Worm (Caenorhabditis elegans): Measurements from ENCODE around the gene tank-1.

Gene tank-1

DNA sequence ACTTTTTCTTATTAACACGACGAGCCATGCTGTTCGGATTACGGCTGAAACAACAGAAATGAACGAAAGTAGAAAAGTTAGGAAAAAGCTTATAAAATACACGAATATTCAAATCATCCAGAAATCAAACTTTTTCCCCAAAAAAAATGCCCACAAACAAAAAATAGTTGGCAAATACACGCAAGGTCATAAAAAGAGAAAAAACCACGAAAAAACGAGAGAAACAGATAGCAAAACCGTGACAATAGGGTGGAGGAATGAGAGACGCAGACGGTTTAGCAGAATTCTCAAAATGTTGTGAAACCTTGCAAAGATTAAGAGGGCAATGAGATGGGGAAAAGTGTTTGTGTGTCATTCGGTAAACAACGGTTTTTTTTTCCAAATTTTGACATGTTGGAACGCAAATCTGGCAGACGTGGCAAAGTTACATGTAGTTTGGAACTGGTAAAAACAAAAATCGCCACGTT, at the start of gene tank-1:
TSS of gene tank-1 (minus strand) at position 51 of the 467 bp plus-strand sequence.
- TF ChIP-seq W03F9.2 (tag; optimal IDR thresholded peaks at IDR 0.05) (no peak), dao-5 (tag; optimal IDR thresholded peaks at IDR 0.05) (no peak), him-1 (tag; optimal IDR thresholded peaks at IDR 0.05) (no peak)

DNA sequence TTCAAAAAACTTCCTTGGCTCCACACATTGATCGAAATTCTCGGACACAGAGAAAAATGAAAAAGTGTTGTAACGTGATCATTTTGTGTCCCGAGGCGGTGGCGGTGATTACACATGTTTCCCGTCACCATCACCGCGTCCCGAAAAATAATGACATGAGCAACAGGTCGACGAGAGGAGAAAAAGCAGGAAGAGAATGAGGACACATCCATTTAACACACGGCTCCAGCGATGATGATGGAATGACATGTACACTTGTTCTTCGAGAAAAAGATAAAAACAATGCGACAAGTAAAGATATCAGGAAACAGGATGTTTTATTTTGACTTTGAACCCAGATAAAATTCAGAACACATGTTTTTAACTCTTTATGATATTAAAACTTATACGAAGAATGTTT, 41.8 kb upstream of the tank-1 start:
- no peak for TF ChIP-seq dao-5 (tag; optimal IDR thresholded peaks at IDR 0.05)
- TF ChIP-seq W03F9.2 (tag; optimal IDR thresholded peaks at IDR 0.05): no peak
- no peak for TF ChIP-seq him-1 (tag; optimal IDR thresholded peaks at IDR 0.05)

DNA sequence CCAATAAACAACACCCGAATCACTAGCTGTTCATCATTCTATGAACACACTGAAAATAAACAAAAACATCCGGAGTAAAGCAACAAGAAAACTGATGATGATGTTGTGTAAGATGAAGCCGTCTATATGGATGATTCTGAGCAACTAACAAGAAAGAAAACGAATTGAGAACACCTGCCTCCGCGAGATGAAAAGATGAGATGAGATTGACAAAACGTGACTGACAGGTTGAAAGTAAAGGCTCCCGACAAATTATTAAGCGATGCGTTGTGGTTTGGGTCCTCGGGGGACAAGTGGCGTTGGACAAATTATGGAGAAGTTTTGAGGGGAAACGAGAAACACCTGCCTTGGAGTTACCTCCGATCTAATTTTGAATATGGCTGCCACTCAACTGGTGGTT, 40.6 kb upstream of the tank-1 start:
- TF ChIP-seq dao-5 (tag; optimal IDR thresholded peaks at IDR 0.05) (no peak), W03F9.2 (tag; optimal IDR thresholded peaks at IDR 0.05) (no peak), him-1 (tag; optimal IDR thresholded peaks at IDR 0.05) (no peak)

DNA sequence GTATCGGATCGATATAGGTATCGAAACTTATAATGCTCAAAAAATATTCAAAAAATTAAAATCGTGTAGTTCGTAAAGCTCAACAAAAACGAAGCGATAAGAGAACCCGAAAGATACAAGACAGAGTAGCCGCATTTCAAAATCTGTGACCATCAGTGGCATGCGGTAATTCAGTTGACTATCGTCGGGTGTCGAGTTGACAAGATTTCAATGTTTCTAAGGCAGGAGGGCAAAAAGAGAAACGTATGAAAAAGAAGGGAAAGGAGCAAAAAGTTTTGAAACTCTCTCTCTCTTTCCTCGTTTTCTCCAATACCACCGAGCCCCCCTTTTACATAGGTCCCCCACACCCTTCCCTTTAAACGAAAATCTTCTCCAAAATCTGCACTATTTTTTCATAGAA, 36.3 kb upstream of the tank-1 start:
- TF ChIP-seq him-1 (tag; optimal IDR thresholded peaks at IDR 0.05) (no peak), dao-5 (tag; optimal IDR thresholded peaks at IDR 0.05) (no peak), W03F9.2 (tag; optimal IDR thresholded peaks at IDR 0.05) (no peak)

DNA sequence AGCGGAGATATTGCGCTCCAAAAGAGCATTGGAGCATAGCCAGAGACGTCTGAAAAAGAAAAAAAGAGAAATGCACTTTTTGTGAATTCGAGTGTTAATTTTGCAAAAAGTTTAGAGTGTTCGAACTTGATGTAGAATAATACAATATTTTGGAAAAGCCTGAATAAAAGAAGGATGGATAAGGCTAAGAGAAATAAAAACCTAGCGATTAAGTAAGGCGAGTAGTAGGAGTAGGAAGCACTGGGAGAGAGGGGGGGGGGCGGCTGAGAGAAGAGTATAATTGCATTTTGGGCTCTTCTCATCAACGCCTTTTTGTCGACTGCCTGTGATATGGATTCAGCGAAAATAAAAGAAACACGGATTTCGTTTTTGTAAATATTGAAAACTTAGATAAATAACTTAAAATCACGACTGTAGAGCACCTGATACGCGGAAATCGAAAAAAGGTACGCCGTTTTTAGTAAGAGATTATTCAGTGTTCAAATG, 32.4 kb upstream of the tank-1 start, which contains the start of gene F16B3.3:
TSS of gene F16B3.3 (minus strand) at position 51 of the 486 bp plus-strand sequence.
- TF ChIP-seq W03F9.2 (tag; optimal IDR thresholded peaks at IDR 0.05) (no peak), dao-5 (tag; optimal IDR thresholded peaks at IDR 0.05) (no peak), him-1 (tag; optimal IDR thresholded peaks at IDR 0.05) (no peak)

DNA sequence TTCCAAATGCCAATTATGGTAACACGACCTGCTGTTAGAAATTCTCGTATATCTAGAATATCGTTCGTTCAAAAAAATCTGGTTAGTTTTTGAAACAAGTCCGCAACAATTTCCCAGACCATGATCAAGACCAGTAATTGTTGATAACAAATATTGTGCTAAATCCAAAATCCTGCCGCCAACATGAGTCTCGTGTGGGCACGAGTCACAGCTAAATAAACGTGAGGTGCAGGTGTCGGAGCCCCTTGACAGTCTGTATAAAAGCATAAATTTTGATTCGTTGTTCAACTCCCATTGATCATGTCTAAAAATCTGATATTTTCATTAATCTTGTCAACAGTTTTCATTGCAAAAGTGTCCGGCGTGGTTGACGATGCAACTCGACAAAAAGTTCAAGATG, 29.3 kb upstream of the tank-1 start, which contains the start of gene F16B3.2:
TSS of gene F16B3.2 (plus strand) at position 301 of the 400 bp plus-strand sequence.
- TF ChIP-seq W03F9.2 (tag; optimal IDR thresholded peaks at IDR 0.05): no peak
- no peak for TF ChIP-seq him-1 (tag; optimal IDR thresholded peaks at IDR 0.05)
- no peak for TF ChIP-seq dao-5 (tag; optimal IDR thresholded peaks at IDR 0.05)

DNA sequence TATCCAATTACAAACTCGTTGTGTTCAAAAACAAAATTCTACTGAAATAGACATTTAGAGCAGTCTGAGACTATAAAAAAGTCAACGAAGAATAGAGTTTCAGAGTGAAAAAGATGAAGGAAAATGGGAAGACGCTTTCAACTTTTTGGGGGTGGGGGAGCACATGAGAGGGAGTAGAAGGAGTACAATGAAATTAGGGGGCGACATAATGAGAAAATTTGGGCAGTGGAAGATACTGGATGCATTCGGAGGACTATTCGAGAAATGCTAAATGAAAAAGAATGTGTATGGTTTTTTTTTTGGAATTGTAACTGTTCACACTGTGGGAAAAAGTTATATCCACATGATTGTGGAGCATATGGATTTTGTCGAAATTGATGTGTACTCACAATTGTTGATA, 27.8 kb upstream of the tank-1 start:
- TF ChIP-seq W03F9.2 (tag; optimal IDR thresholded peaks at IDR 0.05): no peak
- no peak for TF ChIP-seq dao-5 (tag; optimal IDR thresholded peaks at IDR 0.05)
- TF ChIP-seq him-1 (tag; optimal IDR thresholded peaks at IDR 0.05): no peak

DNA sequence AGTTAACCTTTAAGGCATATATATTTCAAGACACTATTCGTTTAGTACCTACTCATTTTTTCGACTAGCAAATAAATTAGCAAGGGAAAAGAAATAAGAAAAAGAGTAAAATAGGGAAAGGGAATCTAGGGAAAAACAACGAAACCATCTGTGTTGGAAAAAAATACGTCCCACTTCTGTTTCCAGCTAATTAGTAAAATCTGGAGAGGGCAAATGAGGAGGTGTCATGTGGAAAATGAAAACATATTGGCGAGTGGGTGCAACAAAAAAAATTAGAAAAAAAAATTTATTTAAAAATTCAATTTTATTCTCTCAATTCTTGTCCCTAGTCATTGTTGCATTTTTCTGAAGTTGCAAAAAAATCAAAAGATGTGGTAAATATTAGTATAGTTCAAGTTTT, 22.2 kb upstream of the tank-1 start:
- TF ChIP-seq dao-5 (tag; optimal IDR thresholded peaks at IDR 0.05) (no peak), him-1 (tag; optimal IDR thresholded peaks at IDR 0.05) (no peak), W03F9.2 (tag; optimal IDR thresholded peaks at IDR 0.05) (no peak)

DNA sequence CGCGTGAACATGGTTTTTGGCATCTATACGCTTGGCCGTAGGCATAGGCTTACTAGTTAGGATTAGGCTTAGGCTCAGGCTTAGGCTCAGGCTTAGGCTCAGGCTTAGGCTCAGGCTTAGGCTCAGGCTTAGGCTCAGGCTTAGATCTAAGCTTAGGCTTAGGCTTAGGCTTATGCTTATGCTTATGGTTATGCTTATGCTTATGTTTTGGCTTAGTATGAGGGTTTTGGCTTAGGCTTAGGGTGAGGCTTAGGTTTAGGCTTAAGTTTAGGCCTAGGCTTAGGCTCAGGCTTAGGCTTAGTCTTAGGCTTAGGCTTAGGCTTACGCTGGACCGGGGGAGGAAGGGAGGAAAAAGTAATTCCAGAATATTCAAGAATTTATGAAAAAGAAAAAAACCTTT, 20.3 kb upstream of the tank-1 start:
- TF ChIP-seq W03F9.2 (tag; optimal IDR thresholded peaks at IDR 0.05) (no peak), dao-5 (tag; optimal IDR thresholded peaks at IDR 0.05) (no peak), him-1 (tag; optimal IDR thresholded peaks at IDR 0.05) (no peak)

DNA sequence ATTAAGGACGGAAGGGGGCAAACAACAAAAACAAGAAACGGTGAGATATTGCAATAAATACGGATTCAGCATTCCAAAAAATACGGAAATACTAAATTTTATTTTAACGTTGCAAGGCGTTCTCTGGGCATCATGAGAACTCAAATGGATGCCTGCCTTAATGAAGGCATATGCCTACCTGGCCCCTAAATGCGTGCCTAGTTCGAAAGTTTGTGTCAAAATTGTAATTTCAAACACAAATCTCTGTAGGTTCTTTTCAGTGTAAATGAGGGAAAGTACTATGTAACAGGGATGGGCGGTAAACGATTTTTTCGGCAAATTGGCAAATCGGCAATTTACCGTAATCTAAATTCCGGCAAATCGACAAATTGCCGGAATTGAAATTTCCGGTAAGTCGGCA, 16.6 kb upstream of the tank-1 start:
- no peak for TF ChIP-seq dao-5 (tag; optimal IDR thresholded peaks at IDR 0.05)
- no peak for TF ChIP-seq W03F9.2 (tag; optimal IDR thresholded peaks at IDR 0.05)
- no peak for TF ChIP-seq him-1 (tag; optimal IDR thresholded peaks at IDR 0.05)

DNA sequence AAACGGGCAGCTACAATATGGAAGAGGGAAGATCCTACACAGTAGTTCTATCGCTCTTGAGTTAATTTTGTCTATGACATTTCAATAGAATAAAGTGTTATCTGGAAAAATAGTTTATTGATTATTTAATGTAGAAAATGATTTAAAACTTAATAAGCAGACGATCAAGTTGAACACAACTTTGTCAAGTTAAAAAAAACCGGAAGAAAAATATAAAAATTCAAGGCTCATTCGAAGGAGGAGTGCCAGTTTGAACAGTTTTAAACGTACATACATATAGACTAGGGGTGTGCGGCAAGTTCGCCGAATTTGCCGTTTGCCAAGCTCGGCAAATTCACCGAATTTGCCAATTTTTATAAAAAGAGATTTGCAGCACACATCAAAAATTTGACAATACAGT, 13.7 kb upstream of the tank-1 start, which contains the start of gene egl-2:
TSS of gene egl-2 (minus strand) at position 101 of the 400 bp plus-strand sequence.
- TF ChIP-seq W03F9.2 (tag; optimal IDR thresholded peaks at IDR 0.05) (no peak), dao-5 (tag; optimal IDR thresholded peaks at IDR 0.05) (no peak), him-1 (tag; optimal IDR thresholded peaks at IDR 0.05) (no peak)

DNA sequence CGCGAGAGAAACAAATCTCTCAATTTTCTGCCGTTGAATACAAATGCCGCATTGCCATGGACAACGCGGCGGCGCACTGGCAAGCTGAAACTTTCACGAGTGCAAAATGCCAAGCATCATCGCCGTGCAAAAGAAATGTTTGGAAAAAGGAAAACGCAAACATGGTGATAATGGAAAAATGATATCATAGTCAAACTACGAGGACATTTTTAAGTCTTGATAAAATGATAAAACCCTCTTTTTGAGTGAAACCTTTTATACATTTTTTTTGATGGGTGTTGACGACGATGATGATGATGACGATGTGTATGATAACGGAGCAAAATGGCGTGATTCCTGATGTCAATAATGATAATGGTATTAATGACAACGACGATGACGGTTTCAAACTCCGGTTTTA, 1.8 kb upstream of the tank-1 start:
- no peak for TF ChIP-seq him-1 (tag; optimal IDR thresholded peaks at IDR 0.05)
- no peak for TF ChIP-seq dao-5 (tag; optimal IDR thresholded peaks at IDR 0.05)
- no peak for TF ChIP-seq W03F9.2 (tag; optimal IDR thresholded peaks at IDR 0.05)

DNA sequence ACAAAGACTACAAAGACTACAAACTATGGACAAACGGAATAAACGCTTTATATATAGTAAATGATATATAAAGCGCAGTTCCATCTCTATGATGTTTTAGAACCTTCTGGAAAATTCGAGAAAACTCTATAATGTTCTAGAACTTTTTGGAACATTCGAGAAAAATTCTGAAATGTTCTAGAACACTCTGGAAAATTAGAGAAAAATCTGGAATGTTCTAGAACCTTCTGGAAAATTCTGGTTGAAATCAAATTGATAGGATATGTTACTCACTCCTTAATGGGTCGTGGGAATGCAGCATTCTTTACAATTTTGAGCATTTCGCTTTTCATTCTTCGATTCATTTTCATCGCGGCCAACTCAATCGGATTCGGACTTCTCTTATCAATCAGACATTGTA, 7.0 kb downstream of the tank-1 start:
- TF ChIP-seq W03F9.2 (tag; optimal IDR thresholded peaks at IDR 0.05) (no peak), him-1 (tag; optimal IDR thresholded peaks at IDR 0.05) (no peak), dao-5 (tag; optimal IDR thresholded peaks at IDR 0.05) (no peak)

DNA sequence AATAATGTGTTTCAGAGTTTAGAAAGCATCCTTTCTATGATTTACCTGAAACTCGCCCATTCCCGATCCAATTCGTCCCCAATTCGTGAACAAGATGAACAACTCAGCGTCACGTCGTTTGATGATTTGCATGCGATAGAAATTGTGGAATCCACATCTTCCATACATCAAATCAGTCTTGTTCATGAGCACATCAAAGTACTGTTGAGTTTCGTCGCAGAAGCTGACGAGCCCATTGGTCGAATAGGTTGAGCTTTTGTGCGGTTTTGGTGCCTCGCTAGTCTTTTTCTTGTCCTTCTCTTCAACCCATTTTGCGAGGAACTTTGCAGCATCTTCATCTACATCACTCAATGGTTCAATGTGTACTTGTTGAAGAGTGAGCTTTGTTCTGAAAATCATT, 7.6 kb downstream of the tank-1 start:
- no peak for TF ChIP-seq dao-5 (tag; optimal IDR thresholded peaks at IDR 0.05)
- no peak for TF ChIP-seq W03F9.2 (tag; optimal IDR thresholded peaks at IDR 0.05)
- no peak for TF ChIP-seq him-1 (tag; optimal IDR thresholded peaks at IDR 0.05)

DNA sequence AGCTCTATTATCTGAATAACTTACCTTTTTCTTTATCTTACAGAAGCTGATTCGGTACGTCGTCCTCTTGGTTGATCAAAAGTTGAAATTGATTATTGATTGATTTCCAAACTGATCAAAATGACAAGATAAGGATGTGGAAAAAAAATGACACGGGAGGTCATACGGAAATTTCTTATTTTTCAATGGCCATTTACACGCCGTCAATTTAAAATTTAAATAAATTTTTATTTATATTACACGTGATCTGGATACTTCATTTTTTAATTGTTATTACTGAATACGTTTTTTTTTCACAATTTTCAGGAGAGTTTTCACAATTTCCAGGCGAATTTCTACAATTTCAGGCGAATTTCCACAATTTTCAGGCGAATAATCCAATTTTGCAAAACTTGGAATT, 9.6 kb downstream of the tank-1 start, which contains the start of gene Y75B7B.2:
TSS of gene Y75B7B.2 (minus strand) at position 101 of the 400 bp plus-strand sequence.
- TF ChIP-seq him-1 (tag; optimal IDR thresholded peaks at IDR 0.05) (no peak), W03F9.2 (tag; optimal IDR thresholded peaks at IDR 0.05) (no peak), dao-5 (tag; optimal IDR thresholded peaks at IDR 0.05) (no peak)

Measured in whole organism, L4/young adult.